Worm (Caenorhabditis elegans) whole organism, young adult: ENCODE measurements around the gene ras-1.

Experiments
- B0035.1 ChIP-seq: sonication (generic microtip); optimal IDR thresholded peaks from 2 replicates; lab custom pipeline; 2016; ENCODE audit warnings: missing genetic modification characterization, mild to moderate bottlenecking, missing compliant biosample characterization, missing genotype, missing genetic modification reagents
- B0261.1 ChIP-seq: sonication (generic microtip); optimal IDR thresholded peaks from 2 replicates; lab custom pipeline; 2016; ENCODE audit warnings: mild to moderate bottlenecking, missing genetic modification characterization, moderate library complexity, missing compliant biosample characterization
- C17E4.6 ChIP-seq: fragments of 200-800 bp; sonication (Bioruptor generic); IDR thresholded peaks from 2 replicates; pipeline ENCODE4 v1.3.6; 2022; ENCODE audit warnings: missing genetic modification reagents, missing genetic modification characterization, missing compliant biosample characterization
- D2030.7 ChIP-seq: fragments of 200-800 bp; sonication (Bioruptor generic); IDR thresholded peaks from 2 replicates; pipeline ENCODE4 v1.3.6; 2022; ENCODE audit warnings: missing genetic modification reagents, missing genetic modification characterization, missing compliant biosample characterization
- F49E8.2 ChIP-seq: sonication (generic microtip); optimal IDR thresholded peaks from 3 replicates; lab custom pipeline; 2017; ENCODE audit warnings: missing genetic modification characterization, mild to moderate bottlenecking, missing compliant biosample characterization, antibody characterized with exemption, moderate library complexity; ENCODE audit not compliant: insufficient read depth
- F57C9.4 ChIP-seq: sonication (generic microtip); optimal IDR thresholded peaks from 2 replicates; lab custom pipeline; 2017; ENCODE audit warnings: mild to moderate bottlenecking, missing genetic modification characterization, missing compliant biosample characterization
- K11D2.4 ChIP-seq: fragments of 200-800 bp; sonication (Bioruptor generic); IDR thresholded peaks from 2 replicates; pipeline ENCODE4 v1.3.6; 2022; ENCODE audit warnings: missing genetic modification reagents, missing genetic modification characterization, missing compliant biosample characterization
- K12H6.12 ChIP-seq: fragments of 200-800 bp; sonication (Bioruptor generic); optimal IDR thresholded peaks from 2 replicates; lab custom pipeline; 2018; ENCODE audit warnings: mild to moderate bottlenecking, missing genetic modification characterization, missing compliant biosample characterization
- akir-1 ChIP-seq: fragments of 200-800 bp; sonication (Bioruptor generic); optimal IDR thresholded peaks from 2 replicates; lab custom pipeline; 2018; ENCODE audit warnings: mild to moderate bottlenecking, missing genetic modification characterization, moderate library complexity, missing compliant biosample characterization
- aptf-2 ChIP-seq: fragments of 200-800 bp; sonication (Bioruptor generic); conservative IDR thresholded peaks from 2 replicates; pipeline ENCODE4 v1.3.6; 2022; ENCODE audit warnings: missing genetic modification reagents, missing genetic modification characterization, missing compliant biosample characterization
- atf-7 ChIP-seq: sonication (generic microtip); optimal IDR thresholded peaks from 2 replicates; lab custom pipeline; 2017; ENCODE audit warnings: mild to moderate bottlenecking, missing genetic modification characterization, missing compliant biosample characterization
- attf-5 ChIP-seq: fragments of 200-800 bp; sonication (Bioruptor generic); optimal IDR thresholded peaks from 2 replicates; lab custom pipeline; 2018; ENCODE audit warnings: mild to moderate bottlenecking, missing genetic modification characterization, missing compliant biosample characterization
- attf-6 ChIP-seq: fragments of 200-800 bp; sonication (Bioruptor generic); IDR thresholded peaks from 2 replicates; pipeline ENCODE4 v1.3.6; 2022; ENCODE audit warnings: missing genetic modification reagents, missing genetic modification characterization, missing compliant biosample characterization
- cebp-1 ChIP-seq, 2 experiments: fragments of 200-800 bp in 1 of 2; sonication (Bioruptor generic) in 1 of 2; sonication (generic microtip) in 1 of 2; IDR thresholded peaks in 1 of 2; optimal IDR thresholded peaks in 1 of 2; 2 replicates each; pipeline versions ENCODE4 v1.3.6 to Lab custom; 2017 to 2022; ENCODE audit warnings: missing compliant biosample characterization in 2 of 2, missing genetic modification characterization in 2 of 2, mild to moderate bottlenecking in 1 of 2, missing genetic modification reagents in 1 of 2, moderate library complexity in 1 of 2
- ceh-27 ChIP-seq: fragments of 200-800 bp; sonication (Bioruptor generic); optimal IDR thresholded peaks from 2 replicates; lab custom pipeline; 2018; ENCODE audit warnings: mild to moderate bottlenecking, missing genetic modification characterization, moderate library complexity, missing compliant biosample characterization
- chd-7 ChIP-seq: sonication (generic microtip); optimal IDR thresholded peaks from 2 replicates; lab custom pipeline; 2016; ENCODE audit warnings: mild to moderate bottlenecking, missing genetic modification characterization, moderate library complexity, missing compliant biosample characterization
- dox-1 ChIP-seq: fragments of 200-800 bp; sonication (Bioruptor generic); IDR thresholded peaks from 2 replicates; pipeline ENCODE4 v1.3.6; 2022; ENCODE audit warnings: missing genetic modification reagents, missing genetic modification characterization, missing compliant biosample characterization
- dpff-1 ChIP-seq: sonication (generic microtip); optimal IDR thresholded peaks from 2 replicates; lab custom pipeline; 2017; ENCODE audit warnings: mild to moderate bottlenecking, missing genetic modification characterization, missing compliant biosample characterization
- hlh-12 ChIP-seq: sonication (generic microtip); optimal IDR thresholded peaks from 2 replicates; lab custom pipeline; 2016; ENCODE audit warnings: missing genetic modification characterization, missing compliant biosample characterization
- hlh-26 ChIP-seq: fragments of 200-800 bp; sonication (Bioruptor generic); conservative IDR thresholded peaks from 2 replicates; pipeline ENCODE4 v1.3.6; 2022; ENCODE audit warnings: missing genetic modification reagents, missing genetic modification characterization, missing compliant biosample characterization
- hmg-1.2 ChIP-seq: fragments of 200-800 bp; sonication (Bioruptor generic); IDR thresholded peaks from 2 replicates; pipeline ENCODE4 v1.3.6; 2022; ENCODE audit warnings: missing genetic modification reagents, missing genetic modification characterization, missing compliant biosample characterization
- hmg-20 ChIP-seq: fragments of 200-800 bp; sonication (Bioruptor generic); IDR thresholded peaks from 2 replicates; pipeline ENCODE4 v1.3.6; 2022; ENCODE audit warnings: missing genetic modification reagents, missing genetic modification characterization, missing compliant biosample characterization
- hsf-1 ChIP-seq: fragments of 200-800 bp; sonication (Bioruptor generic); IDR thresholded peaks from 2 replicates; pipeline ENCODE4 v1.3.6; 2022; ENCODE audit warnings: missing genetic modification reagents, missing genetic modification characterization, missing compliant biosample characterization
- let-526 ChIP-seq: fragments of 200-800 bp; sonication (Bioruptor generic); IDR thresholded peaks from 2 replicates; pipeline ENCODE4 v1.3.6; 2022; ENCODE audit warnings: missing genetic modification reagents, missing genetic modification characterization, missing compliant biosample characterization
- let-607 ChIP-seq, 2 experiments: fragments of 200-800 bp in 1 of 2; sonication (Bioruptor generic) in 1 of 2; sonication (generic microtip) in 1 of 2; optimal IDR thresholded peaks; 2 replicates each; lab custom pipeline; 2016 to 2018; ENCODE audit warnings: mild to moderate bottlenecking in 2 of 2, missing compliant biosample characterization in 2 of 2, missing genetic modification characterization in 2 of 2, moderate library complexity in 2 of 2, missing genotype in 1 of 2
- lin-40 ChIP-seq: sonication (generic microtip); optimal IDR thresholded peaks from 2 replicates; lab custom pipeline; 2016; ENCODE audit warnings: missing genetic modification characterization, mild to moderate bottlenecking, missing compliant biosample characterization, missing genotype, missing genetic modification reagents
- mcd-1 ChIP-seq: fragments of 200-800 bp; sonication (Bioruptor generic); IDR thresholded peaks from 2 replicates; pipeline ENCODE4 v1.3.6; 2022; ENCODE audit warnings: missing genetic modification reagents, missing genetic modification characterization, missing compliant biosample characterization
- mes-4 ChIP-seq: sonication (generic microtip); optimal IDR thresholded peaks from 2 replicates; lab custom pipeline; 2016; ENCODE audit warnings: missing genotype, missing genetic modification characterization, missing compliant biosample characterization
- nhr-80 ChIP-seq: sonication (generic microtip); optimal IDR thresholded peaks from 2 replicates; lab custom pipeline; 2016; ENCODE audit warnings: missing genetic modification characterization, missing compliant biosample characterization
- pha-4 ChIP-seq: fragments of 150-350 bp; sonication (generic microtip); optimal IDR thresholded peaks from 2 replicates; lab custom pipeline; 2014; ENCODE audit warnings: missing biosample characterization, missing genetic modification reagents, missing genetic modification characterization
- rpc-1 ChIP-seq, 2 experiments: fragments of 150-350 bp in 1 of 2; sonication (generic microtip) in 1 of 2; optimal IDR thresholded peaks; 2 replicates each; lab custom pipeline; 2014 to 2018; ENCODE audit warnings: missing biosample characterization in 1 of 2, missing genetic modification characterization in 1 of 2, missing genetic modification reagents in 1 of 2, missing genotype in 1 of 2
- snpc-1.1 ChIP-seq: sonication (generic microtip); optimal IDR thresholded peaks from 2 replicates; lab custom pipeline; 2017; ENCODE audit warnings: missing genetic modification characterization, mild to moderate bottlenecking, missing compliant biosample characterization, antibody characterized with exemption, moderate library complexity, missing genotype, missing genetic modification reagents; ENCODE audit not compliant: insufficient read depth
- snpc-1.3 ChIP-seq: sonication (generic microtip); optimal IDR thresholded peaks from 2 replicates; lab custom pipeline; 2017; ENCODE audit warnings: missing genetic modification characterization, mild to moderate bottlenecking, missing compliant biosample characterization, antibody characterized with exemption, moderate library complexity, missing genotype, missing genetic modification reagents; ENCODE audit not compliant: insufficient read depth
- tbx-9 ChIP-seq: sonication (generic microtip); optimal IDR thresholded peaks from 2 replicates; lab custom pipeline; 2016; ENCODE audit warnings: borderline replicate concordance, missing genetic modification characterization, inconsistent platforms, missing compliant biosample characterization
- tlf-1 ChIP-seq: fragments of 200-800 bp; sonication (Bioruptor generic); optimal IDR thresholded peaks from 2 replicates; lab custom pipeline; 2018; ENCODE audit warnings: mild to moderate bottlenecking, missing genetic modification characterization, missing compliant biosample characterization
- unc-130 ChIP-seq: sonication (generic microtip); optimal IDR thresholded peaks from 2 replicates; lab custom pipeline; 2016; ENCODE audit warnings: missing genetic modification reagents, missing genetic modification characterization, missing compliant biosample characterization
- zfh-2 ChIP-seq: fragments of 200-800 bp; sonication (Bioruptor generic); conservative IDR thresholded peaks from 2 replicates; pipeline ENCODE4 v1.3.6; 2022; ENCODE audit warnings: missing genetic modification reagents, missing genetic modification characterization, missing compliant biosample characterization
- zim-3 ChIP-seq: sonication (generic microtip); optimal IDR thresholded peaks from 2 replicates; lab custom pipeline; 2017; ENCODE audit warnings: mild to moderate bottlenecking, missing genetic modification characterization, moderate library complexity, missing compliant biosample characterization
- ztf-18 ChIP-seq: sonication (generic microtip); optimal IDR thresholded peaks from 2 replicates; lab custom pipeline; 2016; ENCODE audit warnings: missing genotype, mild to moderate bottlenecking, missing genetic modification characterization, missing compliant biosample characterization
- ztf-22 ChIP-seq: fragments of 200-800 bp; sonication (Bioruptor generic); optimal IDR thresholded peaks from 2 replicates; lab custom pipeline; 2018; ENCODE audit warnings: mild to moderate bottlenecking, missing genetic modification characterization, moderate library complexity, missing compliant biosample characterization

Gene ras-1

ce11 chrII:12352115-12352514, at the start of gene ras-1:
TSS of gene ras-1 (minus strand) at chrII:12352243.
- no peak for TF ChIP-seq hsf-1
- peak; percentile 24; the same call in 1 of the 2 replicates for TF ChIP-seq hmg-1.2 (GFP tag; lab: Robert Waterston, UW)
- peak in 1 of 2 experiments; percentile 39 for TF ChIP-seq let-607 (tag; optimal IDR thresholded peaks at IDR 0.05; lab: Kevin White, UChicago)
- TF ChIP-seq C17E4.6 (GFP tag; lab: Robert Waterston, UW), result no peak
- peak; percentile 38 for TF ChIP-seq attf-5 (GFP tag; lab: Kevin White, UChicago)
- TF ChIP-seq K11D2.4, result peak; percentile 74
- no peak for TF ChIP-seq mes-4 (tag; lab: Kevin White, UChicago)
- TF ChIP-seq zfh-2 (GFP tag; lab: Robert Waterston, UW), result peak; percentile 70
- peak; percentile 27 for TF ChIP-seq lin-40 (tag; lab: Kevin White, UChicago)
- 0 out of 2 replicates have a peak, but pooled peaks have one; percentile 33 for TF ChIP-seq dox-1 (GFP tag; lab: Robert Waterston, UW)
- no peak for TF ChIP-seq cebp-1 (GFP tag; IDR thresholded peaks at IDR 0.05; lab: Robert Waterston, UW)
- peak; percentile 27 for TF ChIP-seq cebp-1 (tag; optimal IDR thresholded peaks at IDR 0.05; lab: Kevin White, UChicago)
- TF ChIP-seq snpc-1.3 (tag; lab: Kevin White, UChicago), result no peak
- peak; percentile 64 for TF ChIP-seq nhr-80

ce11 chrII:12401791-12402190, 49.7 kb upstream of the ras-1 start, which contains the start of gene sre-29:
TSS of gene sre-29 (minus strand) at chrII:12401891.
- TF ChIP-seq hlh-26 (GFP tag; lab: Robert Waterston, UW), result no peak
- TF ChIP-seq dox-1 (GFP tag; lab: Robert Waterston, UW), result no peak
- TF ChIP-seq zim-3 (tag; lab: Kevin White, UChicago), result no peak
- no peak for TF ChIP-seq ceh-27 (GFP tag; lab: Kevin White, UChicago)
- no peak for TF ChIP-seq F57C9.4 (tag; lab: Kevin White, UChicago)
- no peak for TF ChIP-seq unc-130 (GFP tag; lab: Kevin White, UChicago)
- TF ChIP-seq aptf-2 (GFP tag; lab: Robert Waterston, UW), result no peak
- TF ChIP-seq akir-1 (GFP tag; lab: Kevin White, UChicago), result no peak
- TF ChIP-seq B0035.1 (tag; lab: Kevin White, UChicago), result no peak
- no peak for TF ChIP-seq chd-7 (tag; lab: Kevin White, UChicago)
- no peak for TF ChIP-seq K12H6.12

- no peak for TF ChIP-seq tbx-9
- no peak for TF ChIP-seq C17E4.6 (GFP tag; lab: Robert Waterston, UW)
- TF ChIP-seq pha-4 (tag; lab: Kevin White, UChicago), result no peak
- TF ChIP-seq attf-6 (GFP tag; lab: Robert Waterston, UW), result no peak
- TF ChIP-seq ztf-18 (tag; lab: Kevin White, UChicago), result no peak
- no peak for TF ChIP-seq hmg-20 (GFP tag; lab: Robert Waterston, UW)
- TF ChIP-seq rpc-1 (optimal IDR thresholded peaks at IDR 0.05; lab: Kevin White, UChicago), result no peak
- no peak for TF ChIP-seq rpc-1 (tag; optimal IDR thresholded peaks at IDR 0.05; lab: Kevin White, UChicago)
Measured at ce11 chrII:12397656-12398055, 45.6 kb upstream of the ras-1 start, which contains the start of gene F57G9.7. TSS of gene F57G9.7 (minus strand) at chrII:12397756.

ce11 chrII:12394138-12394537, 42.1 kb upstream of the ras-1 start:
- TF ChIP-seq mcd-1 (GFP tag; lab: Robert Waterston, UW) (no peak), F49E8.2 (tag; lab: Kevin White, UChicago) (no peak), let-607 (tag; optimal IDR thresholded peaks at IDR 0.05; lab: Kevin White, UChicago) (no peak), tbx-9 (no peak), B0261.1 (no peak), K12H6.12 (no peak), snpc-1.1 (tag; lab: Kevin White, UChicago) (no peak), hlh-12 (tag; lab: Kevin White, UChicago) (no peak), tlf-1 (GFP tag; lab: Kevin White, UChicago) (no peak), D2030.7 (GFP tag; lab: Robert Waterston, UW) (no peak), ztf-22 (no peak), atf-7 (tag; lab: Kevin White, UChicago) (no peak), dpff-1 (tag; lab: Kevin White, UChicago) (no peak), let-526 (GFP tag; lab: Robert Waterston, UW) (no peak)
- TF ChIP-seq, all 124 proteins: peak for 0
